Worm (Caenorhabditis elegans) whole organism, young adult: Measurements from ENCODE around the gene eef-1A.2.

ENCODE experiments used
- Y53F4B.3 ChIP-seq: fragments of 200-800 bp; sonication (Bioruptor generic); IDR thresholded peaks from 2 replicates; pipeline ENCODE4 v1.3.6; 2022; ENCODE audit warnings: missing genetic modification reagents, missing genetic modification characterization, missing compliant biosample characterization
- Y56A3A.18 ChIP-seq: fragments of 200-800 bp; sonication (Bioruptor generic); IDR thresholded peaks from 2 replicates; pipeline ENCODE4 v1.3.6; 2022; ENCODE audit warnings: missing genetic modification reagents, missing genetic modification characterization, missing compliant biosample characterization
- Y67H2A.10 ChIP-seq: fragments of 200-800 bp; sonication (Bioruptor generic); conservative IDR thresholded peaks from 2 replicates; pipeline ENCODE4 v1.3.6; 2022; ENCODE audit warnings: missing genetic modification reagents, missing genetic modification characterization, missing compliant biosample characterization
- ccch-3 ChIP-seq: fragments of 200-800 bp; sonication (Bioruptor generic); optimal IDR thresholded peaks from 2 replicates; lab custom pipeline; 2018; ENCODE audit warnings: mild to moderate bottlenecking, missing genetic modification characterization, missing compliant biosample characterization
- dpl-1 ChIP-seq: fragments of 150-350 bp; optimal IDR thresholded peaks from 2 replicates; lab custom pipeline; 2014; ENCODE audit warnings: missing biosample characterization, missing genetic modification reagents, missing genetic modification characterization
- egrh-3 ChIP-seq: fragments of 200-800 bp; sonication (Bioruptor generic); IDR thresholded peaks from 2 replicates; pipeline ENCODE4 v1.3.6; 2022; ENCODE audit warnings: missing genetic modification reagents, missing genetic modification characterization, missing compliant biosample characterization
- ets-4 ChIP-seq: fragments of 200-800 bp; sonication (Bioruptor generic); optimal IDR thresholded peaks from 2 replicates; lab custom pipeline; 2018; ENCODE audit warnings: mild to moderate bottlenecking, missing genetic modification characterization, missing compliant biosample characterization
- fkh-3 ChIP-seq: sonication (generic microtip); optimal IDR thresholded peaks from 2 replicates; lab custom pipeline; 2016; ENCODE audit warnings: mild to moderate bottlenecking, missing genetic modification characterization, missing compliant biosample characterization
- him-1 ChIP-seq: sonication (generic microtip); optimal IDR thresholded peaks from 2 replicates; lab custom pipeline; 2016; ENCODE audit warnings: missing genotype, missing genetic modification reagents, missing genetic modification characterization, missing compliant biosample characterization
- hmg-20 ChIP-seq: fragments of 200-800 bp; sonication (Bioruptor generic); IDR thresholded peaks from 2 replicates; pipeline ENCODE4 v1.3.6; 2022; ENCODE audit warnings: missing genetic modification reagents, missing genetic modification characterization, missing compliant biosample characterization
- lin-26 ChIP-seq: fragments of 200-800 bp; sonication (Bioruptor generic); IDR thresholded peaks from 2 replicates; pipeline ENCODE4 v1.3.6; 2022; ENCODE audit warnings: missing genetic modification reagents, missing genetic modification characterization, missing compliant biosample characterization
- lir-1 ChIP-seq: fragments of 200-800 bp; sonication (Bioruptor generic); conservative IDR thresholded peaks from 2 replicates; pipeline ENCODE4 v1.3.6; 2022; ENCODE audit warnings: missing genetic modification reagents, missing genetic modification characterization, missing compliant biosample characterization
- pha-4 ChIP-seq: fragments of 150-350 bp; sonication (generic microtip); optimal IDR thresholded peaks from 2 replicates; lab custom pipeline; 2014; ENCODE audit warnings: missing biosample characterization, missing genetic modification reagents, missing genetic modification characterization
- xnd-1 ChIP-seq: sonication (generic microtip); optimal IDR thresholded peaks from 2 replicates; lab custom pipeline; 2016; ENCODE audit warnings: missing genotype, missing genetic modification reagents, missing genetic modification characterization, missing compliant biosample characterization

- no peak for TF ChIP-seq Y67H2A.10 (GFP tag; lab: Robert Waterston, UW)
- no peak for TF ChIP-seq pha-4
- no peak for TF ChIP-seq Y53F4B.3
- TF ChIP-seq ets-4 = no peak
- no peak for TF ChIP-seq him-1 (tag; lab: Kevin White, UChicago)
- no peak for TF ChIP-seq fkh-3
- TF ChIP-seq ccch-3 (GFP tag; lab: Kevin White, UChicago) = no peak
- TF ChIP-seq lir-1 = no peak
- no peak for TF ChIP-seq xnd-1
- no peak for TF ChIP-seq lin-26 (GFP tag; lab: Robert Waterston, UW)
- TF ChIP-seq egrh-3 (GFP tag; lab: Robert Waterston, UW) = no peak
- TF ChIP-seq hmg-20 (GFP tag; lab: Robert Waterston, UW) = no peak
- no peak for TF ChIP-seq Y56A3A.18 (GFP tag; lab: Robert Waterston, UW)
- no peak for TF ChIP-seq dpl-1
Observed at ce11 chrX:7798248-7799020, 25.0 kb upstream of the eef-1A.2 start, which contains the start of gene adm-4.
